Fruit fly (Drosophila melanogaster) whole organism, embryonic: Measurements from ENCODE around the gene CG43347.

Experiments
- Atf3 ChIP-seq: fragments of 200-800 bp; sonication (Bioruptor generic); optimal IDR thresholded peaks from 3 replicates; lab custom pipeline; 2016; ENCODE audit warnings: missing biosample characterization, missing genetic modification characterization
- CG12219 ChIP-seq: fragments of 200-800 bp; sonication (Bioruptor generic); optimal IDR thresholded peaks from 3 replicates; lab custom pipeline; 2018; ENCODE audit warnings: missing biosample characterization, mild to moderate bottlenecking, missing genetic modification characterization
- CG12942 ChIP-seq: fragments of 200-800 bp; sonication (Bioruptor generic); optimal IDR thresholded peaks from 3 replicates; lab custom pipeline; 2016; ENCODE audit warnings: missing biosample characterization, missing genetic modification characterization
- CG17385 ChIP-seq: fragments of 200-800 bp; sonication (Bioruptor generic); optimal IDR thresholded peaks from 3 replicates; lab custom pipeline; 2018; ENCODE audit warnings: missing biosample characterization, mild to moderate bottlenecking, missing genetic modification characterization
- CG33213 ChIP-seq: fragments of 200-800 bp; sonication (Bioruptor generic); optimal IDR thresholded peaks from 3 replicates; lab custom pipeline; 2016; ENCODE audit warnings: missing biosample characterization, missing genetic modification characterization
- CG8290 ChIP-seq, 3 experiments: fragments of 200-800 bp; sonication (Bioruptor generic); optimal IDR thresholded peaks; 2 replicates each; lab custom pipeline; 2016 to 2019; ENCODE audit warnings: missing biosample characterization in 3 of 3, missing genetic modification characterization in 3 of 3, mild to moderate bottlenecking in 2 of 3, moderate library complexity in 1 of 3
- CG8924 ChIP-seq: fragments of 200-800 bp; optimal IDR thresholded peaks from 3 replicates; lab custom pipeline; 2019; ENCODE audit warnings: missing biosample characterization, mild to moderate bottlenecking, missing genetic modification characterization, moderate library complexity
- CHES-1-like ChIP-seq: fragments of 200-800 bp; sonication (Bioruptor generic); optimal IDR thresholded peaks from 2 replicates; lab custom pipeline; 2016; ENCODE audit warnings: missing biosample characterization, missing genetic modification characterization
- Nf-YB ChIP-seq: fragments of 200-800 bp; sonication (Bioruptor generic); optimal IDR thresholded peaks from 3 replicates; lab custom pipeline; 2019; ENCODE audit warnings: missing biosample characterization, mild to moderate bottlenecking, missing genetic modification characterization, moderate library complexity
- Trl ChIP-seq, 3 experiments: fragments of >200 bp in 2 of 3; fragments of 200-800 bp in 1 of 3; sonication (Bioruptor generic) in 1 of 3; optimal IDR thresholded peaks; 2 replicates in 1 of 3; 3 replicates in 2 of 3; lab custom pipeline; 2016 to 2017; ENCODE audit warnings: missing biosample characterization in 1 of 3, missing genetic modification characterization in 1 of 3
- otp ChIP-seq: fragments of 200-800 bp; sonication (Bioruptor generic); IDR thresholded peaks from 3 replicates; pipeline ENCODE4, ENCODE4 v1.3.6; 2022; ENCODE audit warnings: missing biosample characterization, missing genetic modification characterization
- psq ChIP-seq: fragments of 200-800 bp; sonication (Bioruptor generic); optimal IDR thresholded peaks from 2 replicates; lab custom pipeline; 2017; ENCODE audit warnings: missing biosample characterization, missing genetic modification characterization

dm6 chrX:10621202-10621990 is 1.4 kb upstream of the CG43347 start:
- no peak for TF ChIP-seq Atf3 (GFP tag; lab: Kevin White, UChicago)
- TF ChIP-seq CG12219 (GFP tag; lab: Kevin White, UChicago): no peak
- no peak for TF ChIP-seq Nf-YB
- no peak for TF ChIP-seq psq (GFP tag; lab: Kevin White, UChicago)
- TF ChIP-seq CG8290 (GFP tag; optimal IDR thresholded peaks at IDR 0.05; lab: Kevin White, UChicago): no peak
- TF ChIP-seq CG8290 (tag; optimal IDR thresholded peaks at IDR 0.05; lab: Kevin White, UChicago): peak in 1 of 2 experiments; percentile 53
- no peak for TF ChIP-seq CHES-1-like (GFP tag; lab: Kevin White, UChicago)
- no peak for TF ChIP-seq CG33213 (GFP tag; lab: Kevin White, UChicago)
- no peak for TF ChIP-seq otp (GFP tag; lab: Robert Waterston, UW)
- TF ChIP-seq CG8924 (tag; lab: Kevin White, UChicago): no peak
- TF ChIP-seq CG17385 (GFP tag; lab: Kevin White, UChicago): no peak
- no peak for TF ChIP-seq CG12942 (GFP tag; lab: Kevin White, UChicago)
- peak; percentile 23 to 54 for TF ChIP-seq Trl (optimal IDR thresholded peaks at IDR 0.05; lab: Kevin White, UChicago)
- no peak for TF ChIP-seq Trl (GFP tag; optimal IDR thresholded peaks at IDR 0.05; lab: Kevin White, UChicago)
